Worm (Caenorhabditis elegans) whole organism, L2 larva: Measurements from ENCODE around the gene C17H12.6.

Source experiments
- blmp-1 ChIP-seq: sonication (generic microtip); optimal IDR thresholded peaks from 2 replicates; lab custom pipeline; 2017; ENCODE audit warnings: missing genetic modification characterization, mild to moderate bottlenecking, missing compliant biosample characterization, antibody characterized with exemption, moderate library complexity; ENCODE audit not compliant: insufficient read depth
- egl-27 ChIP-seq: sonication (generic microtip); optimal IDR thresholded peaks from 3 replicates; lab custom pipeline; 2017; ENCODE audit warnings: missing biosample characterization, missing genetic modification reagents, missing genetic modification characterization
- elt-1 ChIP-seq: fragments of 150-350 bp; optimal IDR thresholded peaks from 2 replicates; lab custom pipeline; 2014; ENCODE audit warnings: missing biosample characterization, missing genetic modification characterization
- fos-1 ChIP-seq: fragments of 150-350 bp; optimal IDR thresholded peaks from 2 replicates; lab custom pipeline; 2014; ENCODE audit warnings: missing biosample characterization, missing genetic modification characterization
- lin-39 ChIP-seq: fragments of 150-350 bp; optimal IDR thresholded peaks from 2 replicates; lab custom pipeline; 2014; ENCODE audit warnings: missing biosample characterization, missing genetic modification reagents, missing genetic modification characterization
- lsy-2 ChIP-seq, 2 experiments: fragments of 150-350 bp in 1 of 2; sonication (generic microtip) in 1 of 2; optimal IDR thresholded peaks; 2 replicates each; lab custom pipeline; 2014 to 2017; ENCODE audit warnings: missing biosample characterization in 2 of 2, missing genetic modification characterization in 2 of 2
- nhr-77 ChIP-seq: fragments of 150-350 bp; optimal IDR thresholded peaks from 2 replicates; lab custom pipeline; 2014; ENCODE audit warnings: missing biosample characterization, missing genetic modification characterization
- unc-39 ChIP-seq: fragments of 150-350 bp; optimal IDR thresholded peaks from 2 replicates; lab custom pipeline; 2014; ENCODE audit warnings: missing biosample characterization, missing genetic modification characterization
- unc-55 ChIP-seq: fragments of 150-350 bp; sonication (generic microtip); optimal IDR thresholded peaks from 3 replicates; lab custom pipeline; 2014; ENCODE audit warnings: missing biosample characterization, missing genetic modification reagents, missing genetic modification characterization
- unc-62 ChIP-seq: fragments of 150-350 bp; optimal IDR thresholded peaks from 2 replicates; lab custom pipeline; 2014; ENCODE audit warnings: missing biosample characterization, missing genetic modification reagents, missing genetic modification characterization
- zag-1 ChIP-seq: fragments of 150-350 bp; optimal IDR thresholded peaks from 2 replicates; lab custom pipeline; 2014; ENCODE audit warnings: missing biosample characterization, missing genetic modification characterization
- ztf-1 ChIP-seq: fragments of 200-800 bp; sonication (Bioruptor generic); conservative IDR thresholded peaks from 2 replicates; pipeline ENCODE4 v1.3.6; 2022; ENCODE audit warnings: missing genetic modification characterization, missing compliant biosample characterization
- ztf-4 ChIP-seq: fragments of 150-350 bp; optimal IDR thresholded peaks from 2 replicates; lab custom pipeline; 2014; ENCODE audit warnings: missing biosample characterization, missing genetic modification characterization

ce11 chrIV:6822406-6822805, at the start of gene C17H12.6:
- no peak for TF ChIP-seq lin-39 (tag; lab: Kevin White, UChicago)
- no peak for TF ChIP-seq ztf-1
- no peak for TF ChIP-seq zag-1
- TF ChIP-seq blmp-1 (tag; lab: Kevin White, UChicago): no peak
- TF ChIP-seq egl-27 (tag; lab: Kevin White, UChicago): no peak
- TF ChIP-seq lsy-2 (tag; optimal IDR thresholded peaks at IDR 0.05; lab: Kevin White, UChicago): no peak
- TF ChIP-seq unc-39: no peak
- TF ChIP-seq elt-1 (tag; lab: Kevin White, UChicago): no peak
- TF ChIP-seq unc-55 (GFP tag; lab: Kevin White, UChicago): no peak
- TF ChIP-seq nhr-77 (tag; lab: Kevin White, UChicago): no peak
- no peak for TF ChIP-seq unc-62 (GFP tag; lab: Kevin White, UChicago)
- no peak for TF ChIP-seq ztf-4 (tag; lab: Kevin White, UChicago)
- no peak for TF ChIP-seq fos-1 (tag; lab: Kevin White, UChicago)
